Fruit fly (Drosophila melanogaster) whole organism, embryonic: ENCODE measurements around the gene CG42307.

Source experiments
- Atf3 ChIP-seq: fragments of 200-800 bp; sonication (Bioruptor generic); optimal IDR thresholded peaks from 3 replicates; lab custom pipeline; 2016; ENCODE audit warnings: missing biosample characterization, missing genetic modification characterization
- B-H2 ChIP-seq: fragments of 200-800 bp; sonication (Bioruptor generic); optimal IDR thresholded peaks from 2 replicates; lab custom pipeline; 2018; ENCODE audit warnings: missing biosample characterization, mild to moderate bottlenecking, missing genetic modification characterization
- CG10565 ChIP-seq: fragments of 200-800 bp; sonication (Bioruptor generic); optimal IDR thresholded peaks from 3 replicates; lab custom pipeline; 2016; ENCODE audit warnings: missing biosample characterization, mild to moderate bottlenecking, missing genetic modification characterization
- CG11093 ChIP-seq: fragments of 200-800 bp; sonication (Bioruptor generic); IDR thresholded peaks from 3 replicates; pipeline ENCODE4 v1.3.6; 2022; ENCODE audit warnings: missing biosample characterization, missing genetic modification characterization
- CG12659 ChIP-seq: fragments of 200-800 bp; sonication (Bioruptor generic); optimal IDR thresholded peaks from 3 replicates; lab custom pipeline; 2017; ENCODE audit warnings: mild to moderate bottlenecking, missing biosample characterization, missing genetic modification reagents, missing genetic modification characterization
- CG13624 ChIP-seq: fragments of 200-800 bp; sonication (Bioruptor generic); optimal IDR thresholded peaks from 2 replicates; lab custom pipeline; 2016; ENCODE audit warnings: missing biosample characterization, missing genetic modification characterization
- CG14965 ChIP-seq: fragments of 200-800 bp; sonication (Bioruptor generic); optimal IDR thresholded peaks from 2 replicates; lab custom pipeline; 2016; ENCODE audit warnings: missing biosample characterization, missing genetic modification characterization, borderline replicate concordance
- CG1647 ChIP-seq: fragments of 200-800 bp; sonication (Bioruptor generic); optimal IDR thresholded peaks from 3 replicates; lab custom pipeline; 2016; ENCODE audit warnings: missing biosample characterization, missing genetic modification characterization
- CG18262 ChIP-seq: fragments of 200-800 bp; optimal IDR thresholded peaks from 3 replicates; lab custom pipeline; 2019; ENCODE audit warnings: missing biosample characterization, mild to moderate bottlenecking, missing genetic modification characterization, moderate library complexity
- CG42726 ChIP-seq: fragments of 200-800 bp; sonication (Bioruptor generic); IDR thresholded peaks from 2 replicates; pipeline ENCODE4 v1.3.6; 2022; ENCODE audit warnings: missing biosample characterization, missing genetic modification characterization; ENCODE audit not compliant: partially characterized antibody
- CG4360 ChIP-seq: fragments of 200-800 bp; sonication (Bioruptor generic); IDR thresholded peaks from 2 replicates; pipeline ENCODE4 v1.3.6; 2022; ENCODE audit warnings: missing biosample characterization, missing genetic modification characterization
- CG4730 ChIP-seq: fragments of 200-800 bp; sonication (Bioruptor generic); IDR thresholded peaks from 2 replicates; pipeline ENCODE4 v1.3.6; 2022; ENCODE audit warnings: missing biosample characterization, missing genetic modification characterization
- CG4820 ChIP-seq: fragments of 200-800 bp; sonication (Bioruptor generic); optimal IDR thresholded peaks from 3 replicates; lab custom pipeline; 2016; ENCODE audit warnings: missing biosample characterization, missing genetic modification characterization
- CG5245 ChIP-seq: fragments of 200-800 bp; sonication (Bioruptor generic); optimal IDR thresholded peaks from 3 replicates; lab custom pipeline; 2016; ENCODE audit warnings: missing biosample characterization, missing genetic modification characterization
- CG6175 ChIP-seq: fragments of 200-800 bp; sonication (Bioruptor generic); IDR thresholded peaks from 3 replicates; pipeline ENCODE4 v1.3.6; 2022; ENCODE audit warnings: missing biosample characterization, missing genetic modification characterization
- CG6765 ChIP-seq: fragments of 200-800 bp; sonication (Bioruptor generic); optimal IDR thresholded peaks from 3 replicates; lab custom pipeline; 2017; ENCODE audit warnings: missing biosample characterization, mild to moderate bottlenecking, missing genetic modification characterization
- CG8359 ChIP-seq: fragments of 200-800 bp; sonication (Bioruptor generic); optimal IDR thresholded peaks from 2 replicates; lab custom pipeline; 2017; ENCODE audit warnings: missing biosample characterization, mild to moderate bottlenecking, missing genetic modification characterization, borderline replicate concordance
- CoRest ChIP-seq: fragments of 200-800 bp; sonication (Bioruptor generic); optimal IDR thresholded peaks from 3 replicates; lab custom pipeline; 2018; ENCODE audit warnings: missing biosample characterization, mild to moderate bottlenecking, missing genetic modification characterization, moderate library complexity
- Dip2 ChIP-seq: fragments of 200-800 bp; sonication (Bioruptor generic); IDR thresholded peaks from 2 replicates; pipeline ENCODE4 v1.3.6; 2022; ENCODE audit warnings: missing biosample characterization, missing genetic modification characterization
- Ets97D ChIP-seq: fragments of 200-800 bp; sonication (Bioruptor generic); optimal IDR thresholded peaks from 3 replicates; lab custom pipeline; 2016; ENCODE audit warnings: missing biosample characterization, missing genetic modification characterization
- HmgZ ChIP-seq: fragments of 200-800 bp; sonication (Bioruptor generic); optimal IDR thresholded peaks from 2 replicates; lab custom pipeline; 2018; ENCODE audit warnings: missing biosample characterization, mild to moderate bottlenecking, missing genetic modification characterization
- Mad ChIP-seq: fragments of 200-800 bp; sonication (Bioruptor generic); optimal IDR thresholded peaks from 2 replicates; lab custom pipeline; 2016; ENCODE audit warnings: missing biosample characterization, missing genetic modification characterization
- Med ChIP-seq: fragments of 200-800 bp; sonication (Bioruptor generic); peaks from one replicate; lab custom pipeline; 2016; ENCODE audit warnings: missing biosample characterization, missing genetic modification characterization, mild to moderate bottlenecking, inconsistent platforms, moderate library complexity
- NC2α ChIP-seq: fragments of 200-800 bp; sonication (Bioruptor generic); optimal IDR thresholded peaks from 2 replicates; lab custom pipeline; 2016; ENCODE audit warnings: missing biosample characterization, missing genetic modification characterization
- NK7.1 ChIP-seq: fragments of 200-800 bp; sonication (Bioruptor generic); optimal IDR thresholded peaks from 3 replicates; lab custom pipeline; 2016; ENCODE audit warnings: missing biosample characterization, missing genetic modification characterization
- Oli ChIP-seq: fragments of 200-800 bp; sonication (Bioruptor generic); optimal IDR thresholded peaks from 2 replicates; lab custom pipeline; 2018; ENCODE audit warnings: missing biosample characterization, mild to moderate bottlenecking, missing genetic modification characterization, moderate library complexity
- Optix ChIP-seq: fragments of 200-800 bp; sonication (Bioruptor generic); IDR thresholded peaks from 3 replicates; pipeline ENCODE4 v1.3.6; 2022; ENCODE audit warnings: missing biosample characterization, missing genetic modification characterization
- Rx ChIP-seq: fragments of 200-800 bp; sonication (Bioruptor generic); IDR thresholded peaks from 2 replicates; pipeline ENCODE4 v1.3.6; 2022; ENCODE audit warnings: missing biosample characterization, missing genetic modification characterization
- amos ChIP-seq: fragments of 200-800 bp; sonication (Bioruptor generic); IDR thresholded peaks from 2 replicates; pipeline ENCODE4 v1.3.6; 2022; ENCODE audit warnings: missing biosample characterization, missing genetic modification characterization; ENCODE audit not compliant: partially characterized antibody
- crp ChIP-seq, 2 experiments: fragments of 200-800 bp; sonication (Bioruptor generic); optimal IDR thresholded peaks; 2 replicates in 1 of 2; 3 replicates in 1 of 2; lab custom pipeline; 2017; ENCODE audit warnings: missing biosample characterization in 2 of 2, missing genetic modification characterization in 2 of 2, mild to moderate bottlenecking in 1 of 2, moderate library complexity in 1 of 2
- disco-r ChIP-seq: fragments of 200-800 bp; sonication (Bioruptor generic); optimal IDR thresholded peaks from 2 replicates; lab custom pipeline; 2016; ENCODE audit warnings: missing biosample characterization, missing genetic modification characterization
- dysf ChIP-seq: fragments of 200-800 bp; sonication (Bioruptor generic); IDR thresholded peaks from 3 replicates; pipeline ENCODE4 v1.3.6; 2022; ENCODE audit warnings: missing biosample characterization, missing genetic modification characterization
- en ChIP-seq: fragments of 200-800 bp; sonication (Bioruptor generic); optimal IDR thresholded peaks from 2 replicates; lab custom pipeline; 2016; ENCODE audit warnings: missing biosample characterization, missing genetic modification characterization
- hbn ChIP-seq: fragments of 200-800 bp; sonication (Bioruptor generic); IDR thresholded peaks from 2 replicates; pipeline ENCODE4 v1.3.6; 2022; ENCODE audit warnings: missing biosample characterization, missing genetic modification characterization; ENCODE audit not compliant: partially characterized antibody
- her ChIP-seq: fragments of 200-800 bp; sonication (Bioruptor generic); optimal IDR thresholded peaks from 2 replicates; lab custom pipeline; 2016; ENCODE audit warnings: missing biosample characterization, missing genetic modification characterization
- jing ChIP-seq: fragments of 200-800 bp; sonication (Bioruptor generic); optimal IDR thresholded peaks from 2 replicates; lab custom pipeline; 2018; ENCODE audit warnings: missing biosample characterization, mild to moderate bottlenecking, missing genetic modification characterization
- kah ChIP-seq: fragments of 200-800 bp; sonication (Bioruptor generic); optimal IDR thresholded peaks from 2 replicates; lab custom pipeline; 2018; ENCODE audit warnings: missing biosample characterization, mild to moderate bottlenecking, missing genetic modification characterization
- lab ChIP-seq: fragments of 200-800 bp; sonication (Bioruptor generic); optimal IDR thresholded peaks from 3 replicates; lab custom pipeline; 2017; ENCODE audit warnings: missing biosample characterization, missing genetic modification characterization, mild to moderate bottlenecking, moderate library complexity, missing genetic modification reagents
- lilli ChIP-seq: fragments of 200-800 bp; sonication (Bioruptor generic); optimal IDR thresholded peaks from 3 replicates; lab custom pipeline; 2016; ENCODE audit warnings: missing biosample characterization, missing genetic modification characterization
- lmd ChIP-seq: fragments of 200-800 bp; sonication (Bioruptor generic); IDR thresholded peaks from 2 replicates; pipeline ENCODE4 v1.3.6; 2022; ENCODE audit warnings: missing biosample characterization, missing genetic modification characterization
- lov ChIP-seq, 2 experiments: fragments of 200-800 bp in 1 of 2; fragments of >200 bp in 1 of 2; sonication (Bioruptor generic) in 1 of 2; IDR thresholded peaks in 1 of 2; optimal IDR thresholded peaks in 1 of 2; 2 replicates in 1 of 2; 3 replicates in 1 of 2; pipeline versions ENCODE4 v1.3.6 to Lab custom; 2017 to 2022; ENCODE audit warnings: missing biosample characterization in 1 of 2, missing genetic modification characterization in 1 of 2
- nerfin-1 ChIP-seq: fragments of 200-800 bp; sonication (Bioruptor generic); optimal IDR thresholded peaks from 3 replicates; lab custom pipeline; 2019; ENCODE audit warnings: missing biosample characterization, mild to moderate bottlenecking, missing genetic modification characterization, moderate library complexity
- pho ChIP-seq: fragments of 200-800 bp; sonication (Bioruptor generic); optimal IDR thresholded peaks from 2 replicates; lab custom pipeline; 2016; ENCODE audit warnings: missing biosample characterization, missing genetic modification characterization
- phol ChIP-seq: fragments of 200-800 bp; sonication (Bioruptor generic); optimal IDR thresholded peaks from 3 replicates; lab custom pipeline; 2018; ENCODE audit warnings: missing biosample characterization, mild to moderate bottlenecking, missing genetic modification characterization, moderate library complexity
- psq ChIP-seq: fragments of 200-800 bp; sonication (Bioruptor generic); optimal IDR thresholded peaks from 2 replicates; lab custom pipeline; 2017; ENCODE audit warnings: missing biosample characterization, missing genetic modification characterization
- row ChIP-seq: fragments of 200-800 bp; sonication (Bioruptor generic); IDR thresholded peaks from 3 replicates; pipeline ENCODE4 v1.3.6; 2022; ENCODE audit warnings: missing biosample characterization, missing genetic modification characterization
- scrt ChIP-seq: fragments of 200-800 bp; sonication (Bioruptor generic); optimal IDR thresholded peaks from 2 replicates; lab custom pipeline; 2018; ENCODE audit warnings: missing biosample characterization, mild to moderate bottlenecking, missing genetic modification characterization, moderate library complexity
- vfl ChIP-seq: fragments of 200-800 bp; sonication (Bioruptor generic); optimal IDR thresholded peaks from 2 replicates; lab custom pipeline; 2016; ENCODE audit warnings: missing biosample characterization, missing genetic modification characterization

The CG42307 gene

DNA sequence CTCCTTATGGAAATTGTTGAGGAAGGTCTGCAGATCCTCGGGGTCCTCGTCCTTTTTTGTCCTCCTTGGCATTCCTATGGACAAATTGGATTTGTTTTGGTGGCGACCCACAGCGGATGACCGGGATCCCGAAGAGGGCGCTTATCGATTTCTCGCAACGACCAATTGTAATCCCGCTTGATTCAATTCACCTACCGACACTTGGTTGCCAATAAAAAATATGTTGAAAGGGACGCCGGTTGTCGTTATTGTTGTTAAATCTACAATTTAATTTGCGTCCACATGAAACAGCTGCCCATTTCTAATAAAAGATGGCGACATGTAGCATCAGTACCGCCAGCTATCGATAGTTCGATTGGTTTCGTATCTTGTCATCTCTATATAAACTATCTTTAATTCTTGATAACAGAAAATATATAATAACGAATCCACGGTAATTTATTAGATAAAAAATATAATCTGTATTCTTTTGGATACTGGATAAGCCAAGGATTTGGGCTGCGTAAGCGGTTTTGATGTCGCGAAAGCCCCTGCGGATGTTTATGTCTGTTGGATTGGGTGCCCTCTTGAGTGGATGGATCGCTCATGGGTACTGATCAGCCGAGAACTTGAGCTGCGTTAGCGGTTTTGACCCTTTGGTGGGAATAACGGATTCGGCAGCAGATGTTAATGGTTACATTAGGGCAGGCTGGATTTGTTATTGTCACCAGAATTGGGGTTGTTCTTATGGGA lies 27.6 kb downstream of the CG42307 start, which contains the start of gene CTCF (continued):
- TF ChIP-seq lab (GFP tag; lab: Kevin White, UChicago) (peak; percentile 9), Med (peak; percentile 88), CG8359 (GFP tag; lab: Kevin White, UChicago) (no peak), CG4360 (GFP tag; lab: Robert Waterston, UW) (no peak), hbn (GFP tag; lab: Robert Waterston, UW) (peak; percentile 61), CG5245 (peak; percentile 44), CG42726 (GFP tag; lab: Robert Waterston, UW) (peak; percentile 68; the same call in 1 of the 2 replicates), crp (GFP tag; optimal IDR thresholded peaks at IDR 0.05; lab: Kevin White, UChicago) (peak in 1 of 2 experiments; percentile 72), Atf3 (GFP tag; lab: Kevin White, UChicago) (peak; percentile 20), scrt (GFP tag; lab: Kevin White, UChicago) (no peak), amos (peak; percentile 78), her (GFP tag; lab: Kevin White, UChicago) (peak; percentile 20), vfl (no peak), CG4730 (no peak; the same call in 1 of the 2 replicates), jing (no peak), HmgZ (tag; lab: Kevin White, UChicago) (peak; percentile 24), Mad (GFP tag; lab: Kevin White, UChicago) (peak; percentile 17), disco-r (GFP tag; lab: Kevin White, UChicago) (no peak), CG13624 (GFP tag; lab: Kevin White, UChicago) (peak; percentile 45), CG1647 (peak; percentile 17), lilli (GFP tag; lab: Kevin White, UChicago) (peak; percentile 46), psq (GFP tag; lab: Kevin White, UChicago) (no peak), CoRest (tag; lab: Kevin White, UChicago) (peak; percentile 61), CG18262 (tag; lab: Kevin White, UChicago) (peak; percentile 64), lmd (GFP tag; lab: Robert Waterston, UW) (peak; percentile 52; the same call in 1 of the 2 replicates), CG6765 (GFP tag; lab: Kevin White, UChicago) (no peak), NK7.1 (GFP tag; lab: Kevin White, UChicago) (peak; percentile 20), CG6175 (GFP tag; lab: Robert Waterston, UW) (no peak), CG14965 (GFP tag; lab: Kevin White, UChicago) (no peak), Dip2 (GFP tag; lab: Robert Waterston, UW) (no peak), phol (tag; lab: Kevin White, UChicago) (peak; percentile 100), Oli (tag; lab: Kevin White, UChicago) (peak; percentile 32), dysf (GFP tag; lab: Robert Waterston, UW) (peak; percentile 67; the same call in 2 of the 3 replicates), pho (no peak), CG10565 (GFP tag; lab: Kevin White, UChicago) (no peak), NC2α (GFP tag; lab: Kevin White, UChicago) (peak; percentile 43), CG12659 (GFP tag; lab: Kevin White, UChicago) (peak; percentile 77), Ets97D (GFP tag; lab: Kevin White, UChicago) (peak; percentile 70), Optix (GFP tag; lab: Robert Waterston, UW) (no peak), CG11093 (GFP tag; lab: Robert Waterston, UW) (0 out of 3 replicates have a peak, but pooled peaks have one; percentile 25), row (GFP tag; lab: Robert Waterston, UW) (peak; percentile 56; the same call in 2 of the 3 replicates), kah (GFP tag; lab: Kevin White, UChicago) (no peak), B-H2 (GFP tag; lab: Kevin White, UChicago) (no peak), en (peak; percentile 8), CG4820 (peak; percentile 38), Rx (GFP tag; lab: Robert Waterston, UW) (no peak), nerfin-1 (peak; percentile 100), lov (optimal IDR thresholded peaks at IDR 0.05; lab: Kevin White, UChicago) (no peak), lov (GFP tag; IDR thresholded peaks at IDR 0.05; lab: Robert Waterston, UW) (0 out of 3 replicates have a peak, but pooled peaks have one; percentile 10)
